Worm (Caenorhabditis elegans) whole organism, midembryonic: ENCODE measurements around the gene C30H6.5.

ENCODE experiments used
- T22C8.4 ChIP-seq: fragments of 200-800 bp; sonication (Bioruptor generic); IDR thresholded peaks from 2 replicates; pipeline ENCODE4 v1.3.6; 2022; ENCODE audit warnings: missing genetic modification characterization, missing compliant biosample characterization
- cog-1 ChIP-seq: sonication (generic microtip); optimal IDR thresholded peaks from 2 replicates; lab custom pipeline; 2016; ENCODE audit warnings: missing genetic modification characterization, missing compliant biosample characterization
- flt-1 ChIP-seq: fragments of 200-800 bp; sonication (Bioruptor generic); IDR thresholded peaks from 2 replicates; pipeline ENCODE4 v1.3.6; 2022; ENCODE audit warnings: missing genetic modification characterization, missing compliant biosample characterization
- klf-2 ChIP-seq: fragments of 200-800 bp; sonication (Bioruptor generic); conservative IDR thresholded peaks from 2 replicates; pipeline ENCODE4 v1.3.6; 2022; ENCODE audit warnings: missing genetic modification reagents, missing genetic modification characterization, missing compliant biosample characterization
- med-1 ChIP-seq: sonication (generic microtip); optimal IDR thresholded peaks from 2 replicates; lab custom pipeline; 2017; ENCODE audit warnings: missing genetic modification characterization, mild to moderate bottlenecking, missing compliant biosample characterization, antibody characterized with exemption, missing genetic modification reagents; ENCODE audit not compliant: insufficient read depth
- ref-1 ChIP-seq: fragments of 200-800 bp; sonication (Bioruptor generic); conservative IDR thresholded peaks from 2 replicates; pipeline ENCODE4 v1.3.6; 2022; ENCODE audit warnings: missing genetic modification reagents, missing genetic modification characterization, missing compliant biosample characterization
- tab-1 ChIP-seq: fragments of 200-800 bp; sonication (Bioruptor generic); IDR thresholded peaks from 2 replicates; pipeline ENCODE4 v1.3.6; 2022; ENCODE audit warnings: missing genetic modification characterization, missing compliant biosample characterization
- ztf-23 ChIP-seq: fragments of 200-800 bp; sonication (Bioruptor generic); IDR thresholded peaks from 2 replicates; pipeline ENCODE4 v1.3.6; 2022; ENCODE audit warnings: missing genetic modification reagents, missing genetic modification characterization, missing compliant biosample characterization
- ztf-29 ChIP-seq: fragments of 200-800 bp; sonication (Bioruptor generic); IDR thresholded peaks from 2 replicates; pipeline ENCODE4 v1.3.6; 2022; ENCODE audit warnings: missing genetic modification reagents, missing genetic modification characterization, missing compliant biosample characterization

C30H6.5 gene

DNA sequence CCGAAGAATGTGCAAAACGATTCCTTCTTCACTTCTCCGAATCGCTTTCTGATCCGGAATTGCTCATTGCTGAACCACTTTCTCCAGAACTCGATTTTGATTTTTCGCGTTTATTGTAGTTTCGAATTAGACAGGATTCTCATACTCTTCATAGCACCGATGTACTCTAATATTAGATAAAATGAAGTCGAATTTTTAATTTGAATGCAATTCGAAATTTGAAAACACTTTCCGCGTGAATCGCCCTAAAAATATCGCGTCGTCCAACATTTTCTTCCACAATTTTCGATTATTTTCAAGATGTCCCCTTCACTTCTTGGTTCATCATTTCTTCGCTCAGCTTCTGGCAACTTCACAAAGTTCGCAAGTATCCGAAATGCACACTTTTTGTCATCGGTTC, 10.5 kb downstream of the C30H6.5 start, which contains the start of gene C30H6.8:
Gene C30H6.8 (plus strand): TSS at position 301 of the 400 bp plus-strand sequence.
- TF ChIP-seq cog-1 (tag; lab: Kevin White, UChicago) (no peak), med-1 (GFP tag; lab: Kevin White, UChicago) (no peak), ztf-29 (GFP tag; lab: Robert Waterston, UW) (no peak), tab-1 (GFP tag; lab: Robert Waterston, UW) (no peak), ref-1 (GFP tag; lab: Robert Waterston, UW) (no peak), T22C8.4 (GFP tag; lab: Robert Waterston, UW) (no peak), klf-2 (GFP tag; lab: Robert Waterston, UW) (no peak), ztf-23 (GFP tag; lab: Robert Waterston, UW) (no peak), flt-1 (GFP tag; lab: Robert Waterston, UW) (no peak)

ce11 chrIV:17383046-17383445, 11.5 kb downstream of the C30H6.5 start, which contains the start of gene C30H6.12:
C30H6.12 (plus strand) TSS chrIV:17383346.
- TF ChIP-seq klf-2 (GFP tag; lab: Robert Waterston, UW), result no peak
- no peak for TF ChIP-seq ref-1 (GFP tag; lab: Robert Waterston, UW)
- no peak for TF ChIP-seq tab-1 (GFP tag; lab: Robert Waterston, UW)
- TF ChIP-seq flt-1 (GFP tag; lab: Robert Waterston, UW), result no peak
- no peak for TF ChIP-seq cog-1 (tag; lab: Kevin White, UChicago)
- TF ChIP-seq ztf-29 (GFP tag; lab: Robert Waterston, UW), result no peak
- no peak for TF ChIP-seq ztf-23 (GFP tag; lab: Robert Waterston, UW)
- TF ChIP-seq med-1 (GFP tag; lab: Kevin White, UChicago), result no peak
- no peak for TF ChIP-seq T22C8.4 (GFP tag; lab: Robert Waterston, UW)

ce11 chrIV:17387442-17387967, 15.9 kb downstream of the C30H6.5 start, which contains the start of gene T02D1.8:
T02D1.8 (minus strand) TSS chrIV:17387492.
- TF ChIP-seq med-1 (GFP tag; lab: Kevin White, UChicago), result no peak
- no peak for TF ChIP-seq flt-1 (GFP tag; lab: Robert Waterston, UW)
- no peak for TF ChIP-seq ref-1 (GFP tag; lab: Robert Waterston, UW)
- no peak for TF ChIP-seq ztf-23 (GFP tag; lab: Robert Waterston, UW)
- no peak for TF ChIP-seq T22C8.4 (GFP tag; lab: Robert Waterston, UW)
- no peak for TF ChIP-seq klf-2 (GFP tag; lab: Robert Waterston, UW)
- TF ChIP-seq ztf-29 (GFP tag; lab: Robert Waterston, UW), result no peak
- TF ChIP-seq cog-1 (tag; lab: Kevin White, UChicago), result no peak
- no peak for TF ChIP-seq tab-1 (GFP tag; lab: Robert Waterston, UW)

ce11 chrIV:17395910-17396309, 24.3 kb downstream of the C30H6.5 start, which contains the start of gene sru-15:
sru-15 (plus strand) TSS chrIV:17396210.
- no peak for TF ChIP-seq cog-1 (tag; lab: Kevin White, UChicago)
- no peak for TF ChIP-seq flt-1 (GFP tag; lab: Robert Waterston, UW)
- no peak for TF ChIP-seq med-1 (GFP tag; lab: Kevin White, UChicago)
- TF ChIP-seq tab-1 (GFP tag; lab: Robert Waterston, UW), result no peak
- no peak for TF ChIP-seq T22C8.4 (GFP tag; lab: Robert Waterston, UW)
- TF ChIP-seq ztf-23 (GFP tag; lab: Robert Waterston, UW), result no peak
- TF ChIP-seq ref-1 (GFP tag; lab: Robert Waterston, UW), result no peak
- no peak for TF ChIP-seq ztf-29 (GFP tag; lab: Robert Waterston, UW)
- no peak for TF ChIP-seq klf-2 (GFP tag; lab: Robert Waterston, UW)

- TF ChIP-seq cog-1 (tag; lab: Kevin White, UChicago) (no peak), ztf-29 (GFP tag; lab: Robert Waterston, UW) (no peak), ref-1 (GFP tag; lab: Robert Waterston, UW) (no peak), flt-1 (GFP tag; lab: Robert Waterston, UW) (no peak), med-1 (GFP tag; lab: Kevin White, UChicago) (no peak), ztf-23 (GFP tag; lab: Robert Waterston, UW) (no peak), T22C8.4 (GFP tag; lab: Robert Waterston, UW) (no peak), klf-2 (GFP tag; lab: Robert Waterston, UW) (no peak), tab-1 (GFP tag; lab: Robert Waterston, UW) (no peak)
These were observed 27.9 kb downstream of the C30H6.5 start, which contains the start of gene T02D1.4 for ce11 chrIV:17399455-17399854. T02D1.4 (plus strand) TSS chrIV:17399755.

ce11 chrIV:17405530-17405929, 34.0 kb downstream of the C30H6.5 start, which contains the start of gene pmp-4:
pmp-4 (minus strand) TSS chrIV:17405630.
- TF ChIP-seq flt-1 (GFP tag; lab: Robert Waterston, UW) (no peak), tab-1 (GFP tag; lab: Robert Waterston, UW) (no peak), klf-2 (GFP tag; lab: Robert Waterston, UW) (no peak), ref-1 (GFP tag; lab: Robert Waterston, UW) (no peak), ztf-29 (GFP tag; lab: Robert Waterston, UW) (no peak), cog-1 (tag; lab: Kevin White, UChicago) (no peak), ztf-23 (GFP tag; lab: Robert Waterston, UW) (no peak), med-1 (GFP tag; lab: Kevin White, UChicago) (no peak), T22C8.4 (GFP tag; lab: Robert Waterston, UW) (no peak)

DNA sequence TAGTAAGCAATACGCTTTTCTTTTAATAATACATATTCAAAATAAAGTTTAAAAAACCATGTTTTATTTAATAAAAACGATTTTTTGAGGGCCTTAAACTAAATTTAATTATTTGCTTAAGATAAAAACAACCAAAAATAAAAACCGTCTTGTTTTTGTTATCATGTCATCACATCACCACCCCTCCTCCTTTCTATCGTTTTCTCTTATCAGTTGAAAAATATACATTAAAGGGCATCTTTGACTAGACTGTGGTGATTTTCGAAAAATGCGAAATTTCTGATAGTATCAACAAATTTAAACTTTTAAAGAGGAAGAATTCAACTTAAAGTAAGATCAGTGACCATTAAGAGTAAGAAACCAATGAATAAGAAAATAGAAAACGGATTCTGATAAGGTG, 34.5 kb downstream of the C30H6.5 start:
- TF ChIP-seq med-1 (GFP tag; lab: Kevin White, UChicago), result no peak
- no peak for TF ChIP-seq T22C8.4 (GFP tag; lab: Robert Waterston, UW)
- TF ChIP-seq cog-1 (tag; lab: Kevin White, UChicago), result no peak
- TF ChIP-seq tab-1 (GFP tag; lab: Robert Waterston, UW), result no peak
- TF ChIP-seq ztf-29 (GFP tag; lab: Robert Waterston, UW), result no peak
- TF ChIP-seq flt-1 (GFP tag; lab: Robert Waterston, UW), result no peak
- TF ChIP-seq ztf-23 (GFP tag; lab: Robert Waterston, UW), result no peak
- TF ChIP-seq klf-2 (GFP tag; lab: Robert Waterston, UW), result no peak
- TF ChIP-seq ref-1 (GFP tag; lab: Robert Waterston, UW), result no peak

DNA sequence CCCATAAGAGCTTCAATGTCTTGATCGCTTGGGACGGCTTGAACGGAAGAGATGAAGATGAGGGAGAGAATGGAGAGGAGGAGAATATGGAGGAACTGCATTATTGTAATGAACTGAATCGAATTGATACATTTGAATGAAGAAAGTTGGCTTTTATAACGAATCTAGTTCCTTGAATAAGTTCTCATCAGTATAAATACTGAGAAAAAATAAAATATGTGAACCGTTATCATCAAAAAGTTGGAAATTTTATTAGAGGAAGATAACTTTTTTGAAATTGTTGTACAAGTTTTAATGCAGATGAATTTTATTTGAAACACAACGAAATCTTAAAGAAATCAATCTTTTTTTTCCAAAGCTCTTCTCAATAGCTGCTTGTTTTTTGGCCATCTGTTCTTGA, 35.5 kb downstream of the C30H6.5 start, which contains the start of gene T02D1.7:
Gene T02D1.7 (minus strand): TSS at position 101 of the 400 bp plus-strand sequence.
- no peak for TF ChIP-seq ztf-23 (GFP tag; lab: Robert Waterston, UW)
- no peak for TF ChIP-seq ztf-29 (GFP tag; lab: Robert Waterston, UW)
- TF ChIP-seq cog-1 (tag; lab: Kevin White, UChicago), result no peak
- no peak for TF ChIP-seq med-1 (GFP tag; lab: Kevin White, UChicago)
- TF ChIP-seq flt-1 (GFP tag; lab: Robert Waterston, UW), result no peak
- TF ChIP-seq klf-2 (GFP tag; lab: Robert Waterston, UW), result no peak
- no peak for TF ChIP-seq ref-1 (GFP tag; lab: Robert Waterston, UW)
- no peak for TF ChIP-seq tab-1 (GFP tag; lab: Robert Waterston, UW)
- no peak for TF ChIP-seq T22C8.4 (GFP tag; lab: Robert Waterston, UW)
